Fruit fly (Drosophila melanogaster): ENCODE data around the gene CG13794.

The CG13794 gene

DNA sequence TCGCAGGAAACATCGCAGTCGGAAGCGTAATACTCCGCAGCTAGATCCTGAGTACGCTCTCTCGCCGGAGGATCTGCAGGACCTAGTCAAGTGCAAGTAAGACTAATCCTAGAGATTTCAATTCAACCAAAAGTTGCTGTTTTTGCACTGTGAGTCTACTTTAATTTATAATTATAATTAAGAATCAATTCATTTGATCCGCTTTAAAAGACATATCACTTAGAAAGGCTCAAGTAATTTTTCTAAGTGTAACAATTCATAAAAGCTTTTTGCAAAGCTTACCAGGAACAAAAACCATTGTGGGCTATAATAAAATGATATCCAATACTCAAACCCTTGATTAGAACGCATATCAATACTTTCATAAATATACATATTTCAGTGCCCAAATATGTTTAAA, 34.2 kb upstream of the CG13794 start:
- TF ChIP-seq CG11696 (GFP tag; IDR thresholded peaks at IDR 0.05) (0 out of 2 replicates have a peak, but pooled peaks have one; percentile 18), E2f1 (GFP tag; IDR thresholded peaks at IDR 0.05) (peak; percentile 22; the same call in 1 of the 2 replicates), gem (tag; optimal IDR thresholded peaks at IDR 0.05) (peak; percentile 50), CG17829 (tag; optimal IDR thresholded peaks at IDR 0.05) (no peak), stc (GFP tag; IDR thresholded peaks at IDR 0.05) (0 out of 2 replicates have a peak, but pooled peaks have one; percentile 11), CG5953 (GFP tag; IDR thresholded peaks at IDR 0.05) (0 out of 2 replicates have a peak, but pooled peaks have one; percentile 16), tio (GFP tag; optimal IDR thresholded peaks at IDR 0.05) (peak; percentile 26), Rfx (GFP tag; IDR thresholded peaks at IDR 0.05) (0 out of 2 replicates have a peak, but pooled peaks have one; percentile 14), CG2116 (GFP tag; optimal IDR thresholded peaks at IDR 0.05) (no peak), CG15269 (tag; optimal IDR thresholded peaks at IDR 0.05) (peak; percentile 30), CG11247 (GFP tag; IDR thresholded peaks at IDR 0.05) (0 out of 2 replicates have a peak, but pooled peaks have one; percentile 17), Atf6 (GFP tag; IDR thresholded peaks at IDR 0.05) (no peak), Atf3 (GFP tag; optimal IDR thresholded peaks at IDR 0.05) (no peak), eyg (GFP tag; optimal IDR thresholded peaks at IDR 0.05) (no peak), mld (GFP tag; IDR thresholded peaks at IDR 0.05; ENCODE audit: partially characterized antibody) (no peak), ind (GFP tag; optimal IDR thresholded peaks at IDR 0.05) (peak; percentile 14), seq (GFP tag; IDR thresholded peaks at IDR 0.05) (0 out of 2 replicates have a peak, but pooled peaks have one; percentile 16), CG17361 (GFP tag; IDR thresholded peaks at IDR 0.05) (no peak), H2.0 (GFP tag; IDR thresholded peaks at IDR 0.05) (peak; percentile 34; the same call in 1 of the 2 replicates), pan (optimal IDR thresholded peaks at IDR 0.05) (no peak), pan (GFP tag; optimal IDR thresholded peaks at IDR 0.05 in 1 of 2, IDR thresholded peaks at IDR 0.05 in 1 of 2) (peak in 1 of 2 experiments; percentile 48), CG34422 (GFP tag; IDR thresholded peaks at IDR 0.05) (0 out of 3 replicates have a peak, but pooled peaks have one; percentile 16), Fer3 (tag; optimal IDR thresholded peaks at IDR 0.05) (peak; percentile 8), Xbp1 (GFP tag; optimal IDR thresholded peaks at IDR 0.05) (peak; percentile 8), CG2202 (tag; optimal IDR thresholded peaks at IDR 0.05) (no peak), CG43689 (GFP tag; IDR thresholded peaks at IDR 0.05) (0 out of 2 replicates have a peak, but pooled peaks have one; percentile 6), bowl (GFP tag; IDR thresholded peaks at IDR 0.05) (no peak), ase (GFP tag; IDR thresholded peaks at IDR 0.05) (0 out of 3 replicates have a peak, but pooled peaks have one; percentile 28), CG3726 (GFP tag; IDR thresholded peaks at IDR 0.05) (0 out of 3 replicates have a peak, but pooled peaks have one; percentile 10), Meics (GFP tag; optimal IDR thresholded peaks at IDR 0.05) (peak; percentile 6), Dip3 (GFP tag; optimal IDR thresholded peaks at IDR 0.05) (no peak), CG2120 (GFP tag; optimal IDR thresholded peaks at IDR 0.05) (peak; percentile 20), CG32532 (GFP tag; IDR thresholded peaks at IDR 0.05) (peak; percentile 56; the same call in 1 of the 2 replicates), p53 (GFP tag; optimal IDR thresholded peaks at IDR 0.05) (no peak), CG15011 (GFP tag; optimal IDR thresholded peaks at IDR 0.05) (no peak), CG11504 (tag; optimal IDR thresholded peaks at IDR 0.05) (peak; percentile 34), Awh (GFP tag; IDR thresholded peaks at IDR 0.05) (0 out of 2 replicates have a peak, but pooled peaks have one; percentile 10), slbo (GFP tag; IDR thresholded peaks at IDR 0.05) (peak; percentile 56; the same call in 1 of the 2 replicates), CG6765 (GFP tag; optimal IDR thresholded peaks at IDR 0.05) (no peak), Ada2b (GFP tag; IDR thresholded peaks at IDR 0.05) (peak; percentile 40; the same call in 1 of the 2 replicates), dysf (GFP tag; IDR thresholded peaks at IDR 0.05) (peak; percentile 50; the same call in 1 of the 3 replicates), CG10366 (GFP tag; IDR thresholded peaks at IDR 0.05) (0 out of 2 replicates have a peak, but pooled peaks have one; percentile 12), CG14050 (GFP tag; IDR thresholded peaks at IDR 0.05) (peak; percentile 9; the same call in 1 of the 3 replicates), Sox102F (GFP tag; optimal IDR thresholded peaks at IDR 0.05) (peak; percentile 4), gro (GFP tag; optimal IDR thresholded peaks at IDR 0.05) (no peak), Drgx (GFP tag; IDR thresholded peaks at IDR 0.05) (0 out of 2 replicates have a peak, but pooled peaks have one; percentile 23), sens (GFP tag) (peak; percentile 69), CG9932 (GFP tag; IDR thresholded peaks at IDR 0.05) (0 out of 2 replicates have a peak, but pooled peaks have one; percentile 10), CG14014 (GFP tag; IDR thresholded peaks at IDR 0.05) (peak; percentile 37; the same call in 1 of the 2 replicates), lmd (GFP tag; IDR thresholded peaks at IDR 0.05) (peak; percentile 22; the same call in 1 of the 2 replicates)

All from whole organism, embryonic.